Worm (Caenorhabditis elegans) whole organism, L4/young adult: ENCODE measurements around the gene immt-2.

ENCODE experiments used
- W03F9.2 ChIP-seq: fragments of 150-350 bp; optimal IDR thresholded peaks from 2 replicates; lab custom pipeline; 2014; ENCODE audit warnings: missing biosample characterization, missing genetic modification characterization
- dao-5 ChIP-seq: sonication (generic microtip); optimal IDR thresholded peaks from 2 replicates; lab custom pipeline; 2016; ENCODE audit warnings: missing genotype, missing genetic modification characterization, moderate library complexity, missing compliant biosample characterization
- him-1 ChIP-seq: sonication (generic microtip); optimal IDR thresholded peaks from 2 replicates; lab custom pipeline; 2016; ENCODE audit warnings: missing genotype, missing genetic modification reagents, missing genetic modification characterization, missing compliant biosample characterization

DNA sequence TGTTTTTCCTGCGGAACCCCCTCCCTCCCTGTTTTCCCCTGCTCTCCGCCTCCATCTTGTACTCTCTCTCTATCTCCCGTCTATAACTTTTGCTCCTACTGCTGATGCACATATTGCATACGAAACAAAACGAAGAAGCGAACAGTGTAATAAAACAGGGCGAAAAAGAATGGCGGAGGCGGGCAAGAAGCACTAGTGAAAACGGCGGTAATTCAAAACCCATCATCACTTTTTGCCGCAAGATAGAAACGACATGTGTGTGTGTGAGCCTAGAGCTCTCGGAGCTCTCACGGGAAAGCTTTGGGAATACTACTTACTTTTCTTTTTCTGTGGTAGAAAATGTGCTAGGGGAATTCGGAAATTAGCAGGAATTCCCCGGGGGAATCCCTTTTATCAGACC, 47.0 kb downstream of the immt-2 start:
- no peak for TF ChIP-seq him-1 (tag; lab: Kevin White, UChicago)
- no peak for TF ChIP-seq W03F9.2 (tag; lab: Kevin White, UChicago)
- no peak for TF ChIP-seq dao-5 (tag; lab: Kevin White, UChicago)
